Worm (Caenorhabditis elegans): Measurements from ENCODE around the gene C07B5.4.
A peak's percentile ranks its signal among the peaks of the same experiment; 100 is the strongest.

The C07B5.4 gene

ce11 chrX:9494661-9495060, 34.8 kb upstream of the C07B5.4 start:
- TF ChIP-seq hlh-11 (tag; optimal IDR thresholded peaks at IDR 0.05): peak; percentile 8
- TF ChIP-seq mxl-3 (GFP tag; optimal IDR thresholded peaks at IDR 0.05): no peak

ce11 chrX:9499355-9499754, 30.1 kb upstream of the C07B5.4 start:
- TF ChIP-seq rbr-2 (tag; optimal IDR thresholded peaks at IDR 0.05) (no peak), T26A8.4 (GFP tag; IDR thresholded peaks at IDR 0.05) (no peak), sdz-12 (GFP tag; optimal IDR thresholded peaks at IDR 0.05) (no peak), unc-62 (GFP tag; optimal IDR thresholded peaks at IDR 0.05 in 1 of 2) (peak in 1 of 2 experiments; percentile 68), unc-62 (tag; optimal IDR thresholded peaks at IDR 0.05) (no peak), aha-1 (tag) (peak; percentile 56)

- TF ChIP-seq cey-2 (tag; optimal IDR thresholded peaks at IDR 0.05; ENCODE audit: borderline replicate concordance, insufficient read depth): no peak
- no peak for TF ChIP-seq nhr-102 (tag; optimal IDR thresholded peaks at IDR 0.05)
- TF ChIP-seq mep-1 (tag; optimal IDR thresholded peaks at IDR 0.05): no peak
- no peak for TF ChIP-seq ztf-7 (tag; optimal IDR thresholded peaks at IDR 0.05)
- no peak for TF ChIP-seq skn-1 (tag; optimal IDR thresholded peaks at IDR 0.05)
Observed at ce11 chrX:9504221-9504620, 25.2 kb upstream of the C07B5.4 start.

ce11 chrX:9504911-9505397, 24.5 kb upstream of the C07B5.4 start:
- TF ChIP-seq mes-2 (tag; optimal IDR thresholded peaks at IDR 0.05; ENCODE audit: poor library complexity, severe bottlenecking) (peak; percentile 24), F49E8.2 (tag; optimal IDR thresholded peaks at IDR 0.05; ENCODE audit: borderline replicate concordance) (no peak), F10B5.3 (tag; optimal IDR thresholded peaks at IDR 0.05) (no peak), unc-62 (GFP tag; optimal IDR thresholded peaks at IDR 0.05 in 1 of 2) (peak in 1 of 2 experiments; percentile 92), unc-62 (tag; optimal IDR thresholded peaks at IDR 0.05) (no peak), php-3 (GFP tag; IDR thresholded peaks at IDR 0.05) (no peak), nhr-6 (tag; optimal IDR thresholded peaks at IDR 0.05) (no peak), lir-3 (tag; optimal IDR thresholded peaks at IDR 0.05) (no peak), nhr-102 (tag; optimal IDR thresholded peaks at IDR 0.05) (no peak), arid-1 (GFP tag; conservative IDR thresholded peaks at IDR 0.05) (no peak)

- TF ChIP-seq aha-1 (tag): no peak
- peak; percentile 48 for TF ChIP-seq hlh-30 (tag; optimal IDR thresholded peaks at IDR 0.05; ENCODE audit: insufficient read depth)
Observed at ce11 chrX:9506341-9506740, 23.1 kb upstream of the C07B5.4 start.

- TF ChIP-seq rbr-2 (tag; optimal IDR thresholded peaks at IDR 0.05) (no peak), sdz-12 (GFP tag; optimal IDR thresholded peaks at IDR 0.05) (no peak), aha-1 (tag) (peak; percentile 74), F44E2.7 (GFP tag; IDR thresholded peaks at IDR 0.05) (no peak), skn-1 (tag; optimal IDR thresholded peaks at IDR 0.05) (no peak), nhr-28 (tag; optimal IDR thresholded peaks at IDR 0.05) (peak; percentile 13)
Observed at ce11 chrX:9508426-9509010, 20.9 kb upstream of the C07B5.4 start.

ce11 chrX:9509516-9509915, 19.9 kb upstream of the C07B5.4 start:
- TF ChIP-seq daf-8 (GFP tag; IDR thresholded peaks at IDR 0.05) (no peak), unc-62 (GFP tag; optimal IDR thresholded peaks at IDR 0.05 in 1 of 2) (peak in 1 of 2 experiments; percentile 69), unc-62 (tag; optimal IDR thresholded peaks at IDR 0.05) (no peak), Y105C5A.15 (GFP tag; IDR thresholded peaks at IDR 0.05) (no peak), hlh-30 (tag; optimal IDR thresholded peaks at IDR 0.05; ENCODE audit: insufficient read depth) (no peak), nhr-6 (tag; optimal IDR thresholded peaks at IDR 0.05) (no peak), lir-3 (tag; optimal IDR thresholded peaks at IDR 0.05) (no peak), mep-1 (tag; optimal IDR thresholded peaks at IDR 0.05) (no peak)

- no peak for TF ChIP-seq ceh-28 (tag; optimal IDR thresholded peaks at IDR 0.05)
- no peak for TF ChIP-seq nhr-25 (tag; optimal IDR thresholded peaks at IDR 0.05; ENCODE audit: borderline replicate concordance, insufficient read depth)
- TF ChIP-seq zip-2 (tag; optimal IDR thresholded peaks at IDR 0.05): no peak
- no peak for TF ChIP-seq zip-11 (GFP tag; IDR thresholded peaks at IDR 0.05)
- no peak for TF ChIP-seq lsy-2 (tag; optimal IDR thresholded peaks at IDR 0.05)
- TF ChIP-seq saeg-2 (GFP tag; IDR thresholded peaks at IDR 0.05): no peak
- no peak for TF ChIP-seq Y105C5A.15 (GFP tag; IDR thresholded peaks at IDR 0.05)
- no peak for TF ChIP-seq sdz-12 (GFP tag; optimal IDR thresholded peaks at IDR 0.05)
- TF ChIP-seq ceh-32 (tag; optimal IDR thresholded peaks at IDR 0.05; ENCODE audit: poor library complexity): no peak
- TF ChIP-seq mep-1 (tag; optimal IDR thresholded peaks at IDR 0.05): no peak
- TF ChIP-seq zfp-2 (tag; optimal IDR thresholded peaks at IDR 0.05): no peak
- TF ChIP-seq Y75B8A.6 (GFP tag; IDR thresholded peaks at IDR 0.05): no peak
- no peak for TF ChIP-seq tra-1 (GFP tag; IDR thresholded peaks at IDR 0.05)
- TF ChIP-seq php-3 (GFP tag; IDR thresholded peaks at IDR 0.05): no peak
- no peak for TF ChIP-seq tag-97 (GFP tag; IDR thresholded peaks at IDR 0.05)
Observed at ce11 chrX:9509922-9510321, 19.5 kb upstream of the C07B5.4 start.

All from whole organism, L4 larva.